Fruit fly (Drosophila melanogaster): Measurements from ENCODE around the gene CG11438.

Gene CG11438

dm6 chr3L:22465486-22466402, at the start of gene CG11438 (continued):
- peak; percentile 8 for TF ChIP-seq CG12769 (tag; optimal IDR thresholded peaks at IDR 0.05)
- TF ChIP-seq CG4404 (GFP tag; IDR thresholded peaks at IDR 0.05): no peak
- TF ChIP-seq Fer1 (GFP tag; optimal IDR thresholded peaks at IDR 0.05): peak; percentile 5
- TF ChIP-seq Dfd (GFP tag; optimal IDR thresholded peaks at IDR 0.05): no peak
- no peak for TF ChIP-seq gce (GFP tag; IDR thresholded peaks at IDR 0.05)
- TF ChIP-seq otp (GFP tag; IDR thresholded peaks at IDR 0.05): 0 out of 3 replicates have a peak, but pooled peaks have one; percentile 7
- no peak for TF ChIP-seq CG2202 (tag; optimal IDR thresholded peaks at IDR 0.05)
- TF ChIP-seq CG32772 (GFP tag; IDR thresholded peaks at IDR 0.05): no peak
- TF ChIP-seq PHDP (tag; optimal IDR thresholded peaks at IDR 0.05): peak; percentile 26
- no peak for TF ChIP-seq CG16779 (GFP tag; IDR thresholded peaks at IDR 0.05)
- TF ChIP-seq CG3281 (GFP tag; optimal IDR thresholded peaks at IDR 0.05): peak; percentile 17
- TF ChIP-seq scrt (GFP tag; optimal IDR thresholded peaks at IDR 0.05): no peak
- no peak for TF ChIP-seq repo (GFP tag; optimal IDR thresholded peaks at IDR 0.05)
- TF ChIP-seq lab (GFP tag; optimal IDR thresholded peaks at IDR 0.05): peak; percentile 38
- TF ChIP-seq Opbp (GFP tag; IDR thresholded peaks at IDR 0.05; ENCODE audit: partially characterized antibody): 0 out of 3 replicates have a peak, but pooled peaks have one; percentile 34
- TF ChIP-seq gro (GFP tag; optimal IDR thresholded peaks at IDR 0.05): peak; percentile 23
- peak; percentile 23 for TF ChIP-seq CG2678 (tag; optimal IDR thresholded peaks at IDR 0.05)
- no peak for TF ChIP-seq pfk (GFP tag; optimal IDR thresholded peaks at IDR 0.05)
- no peak for TF ChIP-seq Taf1 (GFP tag; IDR thresholded peaks at IDR 0.05)
- no peak for TF ChIP-seq z (GFP tag; IDR thresholded peaks at IDR 0.05)
- no peak for TF ChIP-seq CG12236 (GFP tag; optimal IDR thresholded peaks at IDR 0.05)
- TF ChIP-seq peb (GFP tag; IDR thresholded peaks at IDR 0.05): no peak
- TF ChIP-seq Drgx (GFP tag; IDR thresholded peaks at IDR 0.05): 0 out of 2 replicates have a peak, but pooled peaks have one; percentile 29
- no peak for TF ChIP-seq CG1529 (GFP tag; optimal IDR thresholded peaks at IDR 0.05)

DNA sequence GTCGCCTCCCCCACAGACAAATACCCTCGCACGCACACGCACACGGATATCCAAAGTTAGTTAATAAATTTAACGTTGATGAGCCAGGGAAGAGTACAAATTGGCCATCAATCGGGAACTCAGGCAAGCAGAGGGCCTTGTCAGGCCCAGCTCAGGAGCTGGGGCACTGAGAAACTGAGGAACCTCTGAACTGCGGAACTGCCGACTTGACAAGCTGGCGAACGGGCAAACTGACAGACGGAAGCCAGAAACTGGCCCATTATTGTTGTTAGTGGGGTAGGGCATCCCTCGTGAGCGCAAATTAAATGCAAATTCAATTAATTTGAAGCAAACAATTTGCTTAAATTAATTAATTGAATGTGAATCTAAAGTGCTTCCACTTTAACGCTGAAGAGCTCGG, 49.3 kb upstream of the CG11438 start:
- no peak for TF ChIP-seq dimm (GFP tag; IDR thresholded peaks at IDR 0.05)
- TF ChIP-seq tll (GFP tag; optimal IDR thresholded peaks at IDR 0.05): no peak
- TF ChIP-seq CG8281 (tag; optimal IDR thresholded peaks at IDR 0.05): peak; percentile 91
- no peak for TF ChIP-seq CG13775 (GFP tag; optimal IDR thresholded peaks at IDR 0.05)

DNA sequence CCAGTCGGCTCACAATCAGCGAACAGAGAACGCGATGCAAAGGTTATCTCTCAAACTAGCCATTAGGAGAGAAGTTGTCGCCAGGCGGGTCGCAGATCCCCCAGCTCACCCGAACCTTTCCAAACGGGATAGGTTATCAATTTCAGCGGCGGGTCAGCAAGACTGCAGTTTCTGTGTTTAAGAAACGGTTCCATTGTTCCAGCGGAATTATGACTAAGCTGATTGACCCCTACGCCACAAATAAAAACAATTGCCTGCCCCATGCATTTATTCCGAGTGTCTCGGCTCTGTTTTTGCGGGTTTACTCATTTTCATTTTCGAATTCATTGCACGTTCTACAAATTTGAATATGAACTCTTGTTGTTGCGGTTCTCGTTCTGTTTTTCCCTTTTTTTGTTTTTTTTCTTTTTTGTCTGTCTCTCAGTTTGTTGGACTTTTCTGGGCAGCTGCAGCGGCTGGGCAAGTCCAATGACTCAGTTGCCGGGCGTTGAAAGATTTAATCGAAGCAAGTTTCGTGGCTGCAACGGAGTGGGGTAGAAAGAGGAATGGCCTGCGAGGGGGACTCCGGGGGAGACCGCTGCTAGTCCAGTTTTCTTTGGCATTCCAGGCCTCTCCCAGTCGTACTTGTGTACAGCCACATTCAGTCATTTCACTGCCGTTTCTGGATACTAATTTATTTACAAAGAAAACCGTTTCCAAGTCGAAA, 44.7 kb upstream of the CG11438 start:
- no peak for TF ChIP-seq ab (GFP tag; optimal IDR thresholded peaks at IDR 0.05)
- TF ChIP-seq twi (tag; optimal IDR thresholded peaks at IDR 0.05): no peak
- no peak for TF ChIP-seq ranshi (GFP tag; IDR thresholded peaks at IDR 0.05)
- TF ChIP-seq CG11085 (GFP tag; IDR thresholded peaks at IDR 0.05): no peak
- TF ChIP-seq pzg (GFP tag; optimal IDR thresholded peaks at IDR 0.05): no peak
- TF ChIP-seq Drgx (GFP tag; IDR thresholded peaks at IDR 0.05): 0 out of 2 replicates have a peak, but pooled peaks have one; percentile 13
- no peak for TF ChIP-seq Rfx (GFP tag; IDR thresholded peaks at IDR 0.05)
- no peak for TF ChIP-seq Mrtf (GFP tag; IDR thresholded peaks at IDR 0.05)
- TF ChIP-seq CG15073 (GFP tag; optimal IDR thresholded peaks at IDR 0.05): no peak
- TF ChIP-seq insv (GFP tag; optimal IDR thresholded peaks at IDR 0.05): no peak
- no peak for TF ChIP-seq sna (GFP tag; IDR thresholded peaks at IDR 0.05; ENCODE audit: partially characterized antibody)
- TF ChIP-seq Sox100B (GFP tag; optimal IDR thresholded peaks at IDR 0.05): no peak
- TF ChIP-seq sqz (GFP tag; optimal IDR thresholded peaks at IDR 0.05): peak; percentile 21
- no peak for TF ChIP-seq gsb-n (tag; optimal IDR thresholded peaks at IDR 0.05)
- peak; percentile 88 for TF ChIP-seq nom (GFP tag; optimal IDR thresholded peaks at IDR 0.05)
- no peak for TF ChIP-seq h (optimal IDR thresholded peaks at IDR 0.05)
- TF ChIP-seq CG17385 (GFP tag; optimal IDR thresholded peaks at IDR 0.05): no peak
- no peak for TF ChIP-seq onecut (GFP tag; IDR thresholded peaks at IDR 0.05)
- no peak for TF ChIP-seq amos (GFP tag; IDR thresholded peaks at IDR 0.05; ENCODE audit: partially characterized antibody)
- peak; percentile 57 for TF ChIP-seq sd (tag; optimal IDR thresholded peaks at IDR 0.05)
